Worm (Caenorhabditis elegans): ENCODE data around the gene srt-67.

- TF ChIP-seq W03F9.2 (tag; optimal IDR thresholded peaks at IDR 0.05) (no peak), him-1 (tag; optimal IDR thresholded peaks at IDR 0.05) (no peak), dao-5 (tag; optimal IDR thresholded peaks at IDR 0.05) (no peak)
These were observed 14.2 kb downstream of the srt-67 start, which contains the start of gene cest-35.1 for ce11 chrV:5243036-5243435.

All from whole organism, L4/young adult.